Fruit fly (Drosophila melanogaster): ENCODE measurements around the gene Pld3.

- TF ChIP-seq CG8478 (optimal IDR thresholded peaks at IDR 0.05) (no peak), CTCF (optimal IDR thresholded peaks at IDR 0.05) (no peak)
Observed at dm6 chr2L:21195331-21195730, 36.7 kb downstream of the Pld3 start.
